Worm (Caenorhabditis elegans) whole organism, young adult: Measurements from ENCODE around the gene C27D6.3.
A peak's percentile ranks its signal among the peaks of the same experiment; 100 is the strongest.

Experiments
- atf-7 ChIP-seq: sonication (generic microtip); optimal IDR thresholded peaks from 2 replicates; lab custom pipeline; 2017; ENCODE audit warnings: mild to moderate bottlenecking, missing genetic modification characterization, missing compliant biosample characterization
- hrde-1 ChIP-seq: sonication (generic microtip); optimal IDR thresholded peaks from 2 replicates; lab custom pipeline; 2016; ENCODE audit warnings: missing genetic modification characterization, mild to moderate bottlenecking, missing compliant biosample characterization, moderate library complexity, missing genotype, missing genetic modification reagents, borderline replicate concordance

- TF ChIP-seq atf-7 (tag; lab: Kevin White, UChicago) (peak; percentile 84), hrde-1 (no peak)
Measured at ce11 chrII:5201922-5202562, 27.8 kb upstream of the C27D6.3 start.
